Fruit fly (Drosophila melanogaster) whole organism, embryonic: Measurements from ENCODE around the gene CG7377.
A peak's percentile ranks its signal among the peaks of the same experiment; 100 is the strongest.

Experiments
- Awh ChIP-seq: fragments of 200-800 bp; sonication (Bioruptor generic); IDR thresholded peaks from 2 replicates; pipeline ENCODE4, ENCODE4 v1.3.6; 2022; ENCODE audit warnings: missing biosample characterization, missing genetic modification characterization
- B-H1 ChIP-seq: fragments of 200-800 bp; sonication (Bioruptor generic); IDR thresholded peaks from 3 replicates; pipeline ENCODE4 v1.3.6; 2022; ENCODE audit warnings: missing biosample characterization, missing genetic modification characterization
- B-H2 ChIP-seq: fragments of 200-800 bp; sonication (Bioruptor generic); optimal IDR thresholded peaks from 2 replicates; lab custom pipeline; 2018; ENCODE audit warnings: missing biosample characterization, mild to moderate bottlenecking, missing genetic modification characterization
- CG1024 ChIP-seq: fragments of 200-800 bp; sonication (Bioruptor generic); IDR thresholded peaks from 2 replicates; pipeline ENCODE4 v1.3.6; 2022; ENCODE audit warnings: missing biosample characterization, missing genetic modification characterization
- CG10321 ChIP-seq: fragments of 200-800 bp; sonication (Bioruptor generic); IDR thresholded peaks from 2 replicates; pipeline ENCODE4 v1.3.6; 2022; ENCODE audit warnings: missing biosample characterization, missing genetic modification characterization
- CG10366 ChIP-seq: fragments of 200-800 bp; sonication (Bioruptor generic); IDR thresholded peaks from 2 replicates; pipeline ENCODE4 v1.3.6; 2022; ENCODE audit warnings: missing biosample characterization, missing genetic modification characterization
- CG12744 ChIP-seq: fragments of 200-800 bp; sonication (Bioruptor generic); optimal IDR thresholded peaks from 2 replicates; lab custom pipeline; 2016; ENCODE audit warnings: missing biosample characterization, missing genetic modification characterization
- CG15696 ChIP-seq: fragments of 200-800 bp; sonication (Bioruptor generic); optimal IDR thresholded peaks from 2 replicates; lab custom pipeline; 2019; ENCODE audit warnings: missing biosample characterization, mild to moderate bottlenecking, missing genetic modification characterization, moderate library complexity
- CG1792 ChIP-seq: fragments of 200-800 bp; sonication (Bioruptor generic); optimal IDR thresholded peaks from 2 replicates; lab custom pipeline; 2016; ENCODE audit warnings: missing biosample characterization, missing genetic modification characterization
- CG18599 ChIP-seq: fragments of 200-800 bp; sonication (Bioruptor generic); optimal IDR thresholded peaks from 3 replicates; lab custom pipeline; 2017; ENCODE audit warnings: missing biosample characterization, missing genetic modification characterization, mild to moderate bottlenecking, moderate library complexity, missing genetic modification reagents
- CG30431 ChIP-seq: fragments of 200-800 bp; sonication (Bioruptor generic); optimal IDR thresholded peaks from 2 replicates; lab custom pipeline; 2017; ENCODE audit warnings: missing biosample characterization, missing genetic modification characterization
- CG3407 ChIP-seq: fragments of 200-800 bp; sonication (Bioruptor generic); optimal IDR thresholded peaks from 2 replicates; lab custom pipeline; 2018; ENCODE audit warnings: missing biosample characterization, mild to moderate bottlenecking, missing genetic modification characterization
- CG6654 ChIP-seq: fragments of 200-800 bp; sonication (Bioruptor generic); optimal IDR thresholded peaks from 2 replicates; lab custom pipeline; 2017; ENCODE audit warnings: missing biosample characterization, mild to moderate bottlenecking, missing genetic modification characterization
- CG9437 ChIP-seq: fragments of 200-800 bp; sonication (Bioruptor generic); optimal IDR thresholded peaks from 2 replicates; lab custom pipeline; 2018; ENCODE audit warnings: missing biosample characterization, mild to moderate bottlenecking, missing genetic modification characterization
- CTCF ChIP-seq: fragments of 200-800 bp; sonication (Bioruptor generic); optimal IDR thresholded peaks from 2 replicates; lab custom pipeline; 2017; ENCODE audit warnings: missing biosample characterization, mild to moderate bottlenecking, missing genetic modification characterization, moderate library complexity
- D19B ChIP-seq: fragments of 200-800 bp; sonication (Bioruptor generic); optimal IDR thresholded peaks from 2 replicates; lab custom pipeline; 2017; ENCODE audit warnings: missing biosample characterization, mild to moderate bottlenecking, missing genetic modification characterization
- Doc3 ChIP-seq: fragments of 200-800 bp; sonication (Bioruptor generic); IDR thresholded peaks from 3 replicates; pipeline ENCODE4 v1.3.6; 2022; ENCODE audit warnings: missing biosample characterization, missing genetic modification characterization; ENCODE audit not compliant: partially characterized antibody
- Elba2 ChIP-seq: fragments of 200-800 bp; sonication (Bioruptor generic); optimal IDR thresholded peaks from 3 replicates; lab custom pipeline; 2016; ENCODE audit warnings: missing biosample characterization, missing genetic modification characterization
- Hey ChIP-seq: fragments of 200-800 bp; sonication (Bioruptor generic); optimal IDR thresholded peaks from 3 replicates; lab custom pipeline; 2018; ENCODE audit warnings: missing biosample characterization, mild to moderate bottlenecking, missing genetic modification characterization
- Mad ChIP-seq: fragments of 200-800 bp; sonication (Bioruptor generic); optimal IDR thresholded peaks from 2 replicates; lab custom pipeline; 2016; ENCODE audit warnings: missing biosample characterization, missing genetic modification characterization
- Myb ChIP-seq: fragments of 200-800 bp; sonication (Bioruptor generic); optimal IDR thresholded peaks from 2 replicates; lab custom pipeline; 2016; ENCODE audit warnings: missing biosample characterization, missing genetic modification characterization
- NfI ChIP-seq: fragments of 200-800 bp; sonication (Bioruptor generic); optimal IDR thresholded peaks from 3 replicates; lab custom pipeline; 2018; ENCODE audit warnings: missing biosample characterization, mild to moderate bottlenecking, missing genetic modification characterization, moderate library complexity
- Pdp1 ChIP-seq, 2 experiments: fragments of 200-800 bp; sonication (Bioruptor generic); optimal IDR thresholded peaks; 3 replicates each; lab custom pipeline; 2016; ENCODE audit warnings: missing biosample characterization in 2 of 2, missing genetic modification characterization in 2 of 2, mild to moderate bottlenecking in 1 of 2, moderate library complexity in 1 of 2
- Ravus ChIP-seq: fragments of 200-800 bp; sonication (Bioruptor generic); IDR thresholded peaks from 2 replicates; pipeline ENCODE4 v1.3.6; 2022; ENCODE audit warnings: missing biosample characterization, missing genetic modification characterization
- Sry-β ChIP-seq: fragments of 200-800 bp; sonication (Bioruptor generic); optimal IDR thresholded peaks from 2 replicates; lab custom pipeline; 2018; ENCODE audit warnings: missing biosample characterization, mild to moderate bottlenecking, missing genetic modification characterization, moderate library complexity
- Ssrp ChIP-seq: fragments of 200-800 bp; sonication (Bioruptor generic); optimal IDR thresholded peaks from 2 replicates; lab custom pipeline; 2018; ENCODE audit warnings: missing biosample characterization, mild to moderate bottlenecking, missing genetic modification characterization, moderate library complexity
- Vsx1 ChIP-seq: fragments of 200-800 bp; sonication (Bioruptor generic); optimal IDR thresholded peaks from 2 replicates; lab custom pipeline; 2017; ENCODE audit warnings: missing biosample characterization, mild to moderate bottlenecking, missing genetic modification characterization, missing genetic modification reagents
- al ChIP-seq: fragments of 200-800 bp; sonication (Bioruptor generic); IDR thresholded peaks from 2 replicates; pipeline ENCODE4 v1.3.6; 2022; ENCODE audit warnings: missing biosample characterization, missing genetic modification characterization
- amos ChIP-seq: fragments of 200-800 bp; sonication (Bioruptor generic); IDR thresholded peaks from 2 replicates; pipeline ENCODE4 v1.3.6; 2022; ENCODE audit warnings: missing biosample characterization, missing genetic modification characterization; ENCODE audit not compliant: partially characterized antibody
- bigmax ChIP-seq: fragments of 200-800 bp; sonication (Bioruptor generic); optimal IDR thresholded peaks from 2 replicates; lab custom pipeline; 2018; ENCODE audit warnings: missing biosample characterization, mild to moderate bottlenecking, missing genetic modification characterization
- cad ChIP-seq: fragments of >200 bp; optimal IDR thresholded peaks from 2 replicates; lab custom pipeline; 2017; ENCODE audit warnings: missing biosample characterization, missing genetic modification characterization
- cas ChIP-seq: fragments of 200-800 bp; sonication (Bioruptor generic); IDR thresholded peaks from 2 replicates; pipeline ENCODE4 v1.3.6; 2022; ENCODE audit warnings: missing biosample characterization, missing genetic modification characterization
- chn ChIP-seq: fragments of 200-800 bp; sonication (Bioruptor generic); optimal IDR thresholded peaks from 2 replicates; lab custom pipeline; 2016; ENCODE audit warnings: missing biosample characterization, missing genetic modification characterization
- crc ChIP-seq: fragments of 200-800 bp; sonication (Bioruptor generic); optimal IDR thresholded peaks from 2 replicates; lab custom pipeline; 2016; ENCODE audit warnings: missing biosample characterization, missing genetic modification characterization
- dimm ChIP-seq: fragments of 200-800 bp; sonication (Bioruptor generic); IDR thresholded peaks from 2 replicates; pipeline ENCODE4 v1.3.6; 2022; ENCODE audit warnings: missing biosample characterization, missing genetic modification characterization
- disco-r ChIP-seq: fragments of 200-800 bp; sonication (Bioruptor generic); optimal IDR thresholded peaks from 2 replicates; lab custom pipeline; 2016; ENCODE audit warnings: missing biosample characterization, missing genetic modification characterization
- fd3F ChIP-seq: fragments of 200-800 bp; sonication (Bioruptor generic); optimal IDR thresholded peaks from 2 replicates; lab custom pipeline; 2018; ENCODE audit warnings: missing biosample characterization, mild to moderate bottlenecking, missing genetic modification characterization, moderate library complexity
- ftz-f1 ChIP-seq: fragments of 200-800 bp; sonication (Bioruptor generic); optimal IDR thresholded peaks from 2 replicates; lab custom pipeline; 2016; ENCODE audit warnings: missing biosample characterization, missing genetic modification characterization
- her ChIP-seq: fragments of 200-800 bp; sonication (Bioruptor generic); optimal IDR thresholded peaks from 2 replicates; lab custom pipeline; 2016; ENCODE audit warnings: missing biosample characterization, missing genetic modification characterization
- hkb ChIP-seq, 2 experiments: fragments of 200-800 bp in 1 of 2; fragments of >200 bp in 1 of 2; sonication (Bioruptor generic) in 1 of 2; IDR thresholded peaks in 1 of 2; optimal IDR thresholded peaks in 1 of 2; 2 replicates each; pipeline versions ENCODE4 v1.3.6 to Lab custom; 2017 to 2022; ENCODE audit warnings: missing biosample characterization in 1 of 2, missing genetic modification characterization in 1 of 2
- jing ChIP-seq: fragments of 200-800 bp; sonication (Bioruptor generic); optimal IDR thresholded peaks from 2 replicates; lab custom pipeline; 2018; ENCODE audit warnings: missing biosample characterization, mild to moderate bottlenecking, missing genetic modification characterization
- jumu ChIP-seq: fragments of 200-800 bp; sonication (Bioruptor generic); optimal IDR thresholded peaks from 3 replicates; lab custom pipeline; 2016; ENCODE audit warnings: missing biosample characterization, missing genetic modification characterization
- klu ChIP-seq: fragments of 200-800 bp; sonication (Bioruptor generic); IDR thresholded peaks from 2 replicates; pipeline ENCODE4 v1.3.6; 2022; ENCODE audit warnings: missing biosample characterization, missing genetic modification characterization
- kni ChIP-seq: fragments of 200-800 bp; sonication (Bioruptor generic); optimal IDR thresholded peaks from 3 replicates; lab custom pipeline; 2017; ENCODE audit warnings: mild to moderate bottlenecking, missing biosample characterization, missing genetic modification reagents, missing genetic modification characterization
- lmd ChIP-seq: fragments of 200-800 bp; sonication (Bioruptor generic); IDR thresholded peaks from 2 replicates; pipeline ENCODE4 v1.3.6; 2022; ENCODE audit warnings: missing biosample characterization, missing genetic modification characterization
- mld ChIP-seq: fragments of 200-800 bp; sonication (Bioruptor generic); IDR thresholded peaks from 3 replicates; pipeline ENCODE4 v1.3.6; 2022; ENCODE audit warnings: missing biosample characterization, missing genetic modification characterization; ENCODE audit not compliant: partially characterized antibody
- nmo ChIP-seq: fragments of 200-800 bp; sonication (Bioruptor generic); optimal IDR thresholded peaks from 2 replicates; lab custom pipeline; 2018; ENCODE audit warnings: missing biosample characterization, mild to moderate bottlenecking, missing genetic modification characterization, moderate library complexity
- odd ChIP-seq: fragments of 200-800 bp; sonication (Bioruptor generic); optimal IDR thresholded peaks from 2 replicates; lab custom pipeline; 2017; ENCODE audit warnings: missing biosample characterization, mild to moderate bottlenecking, missing genetic modification characterization
- sens ChIP-seq: fragments of 200-800 bp; sonication (Bioruptor generic); peaks from one replicate; lab custom pipeline; 2016; ENCODE audit warnings: missing biosample characterization, missing genetic modification characterization
- trem ChIP-seq: fragments of 200-800 bp; optimal IDR thresholded peaks from 3 replicates; lab custom pipeline; 2019; ENCODE audit warnings: missing biosample characterization, mild to moderate bottlenecking, missing genetic modification characterization, moderate library complexity
- zen ChIP-seq: fragments of 200-800 bp; sonication (Bioruptor generic); optimal IDR thresholded peaks from 3 replicates; lab custom pipeline; 2018; ENCODE audit warnings: missing biosample characterization, mild to moderate bottlenecking, missing genetic modification characterization, moderate library complexity
- zen2 ChIP-seq: fragments of 200-800 bp; sonication (Bioruptor generic); IDR thresholded peaks from 3 replicates; pipeline ENCODE4 v1.3.6; 2022; ENCODE audit warnings: missing biosample characterization, missing genetic modification characterization; ENCODE audit not compliant: partially characterized antibody

Gene CG7377

dm6 chr3L:11630684-11631083 lies 41.2 kb downstream of the CG7377 start (continued):
- TF ChIP-seq D19B (GFP tag; lab: Kevin White, UChicago) (no peak), dimm (GFP tag; lab: Robert Waterston, UW) (no peak), lmd (GFP tag; lab: Robert Waterston, UW) (no peak), chn (GFP tag; lab: Kevin White, UChicago) (no peak), CG12744 (GFP tag; lab: Kevin White, UChicago) (no peak), Vsx1 (GFP tag; lab: Kevin White, UChicago) (no peak), Ravus (GFP tag; lab: Robert Waterston, UW) (no peak), al (GFP tag; lab: Robert Waterston, UW) (no peak), trem (tag; lab: Kevin White, UChicago) (no peak), nmo (GFP tag; lab: Kevin White, UChicago) (no peak), amos (GFP tag; lab: Robert Waterston, UW) (no peak), Myb (GFP tag; lab: Kevin White, UChicago) (peak; percentile 96), Awh (GFP tag; lab: Robert Waterston, UW) (no peak), crc (no peak), ftz-f1 (GFP tag; lab: Kevin White, UChicago) (no peak), jumu (GFP tag; lab: Kevin White, UChicago) (no peak), klu (GFP tag; lab: Robert Waterston, UW) (no peak), Pdp1 (GFP tag; optimal IDR thresholded peaks at IDR 0.05; lab: Kevin White, UChicago) (peak in 1 of 2 experiments; percentile 64), disco-r (no peak), CG3407 (GFP tag; lab: Kevin White, UChicago) (no peak), CG10321 (no peak), bigmax (no peak), fd3F (no peak), B-H1 (GFP tag; lab: Robert Waterston, UW) (no peak), Doc3 (0 out of 3 replicates have a peak, but pooled peaks have one; percentile 36), her (GFP tag; lab: Kevin White, UChicago) (peak; percentile 16), cad (GFP tag; lab: Kevin White, UChicago) (no peak), Mad (GFP tag; lab: Kevin White, UChicago) (no peak), NfI (no peak), CTCF (no peak), zen2 (GFP tag; lab: Robert Waterston, UW) (no peak), Elba2 (GFP tag; lab: Kevin White, UChicago) (no peak), CG18599 (GFP tag; lab: Kevin White, UChicago) (no peak), Sry-β (GFP tag; lab: Kevin White, UChicago) (no peak), cas (no peak), CG1024 (no peak), B-H2 (GFP tag; lab: Kevin White, UChicago) (no peak), Ssrp (tag; lab: Kevin White, UChicago) (no peak), CG6654 (no peak), CG1792 (GFP tag; lab: Kevin White, UChicago) (no peak), mld (no peak), kni (GFP tag; lab: Kevin White, UChicago) (no peak), CG15696 (no peak), CG10366 (GFP tag; lab: Robert Waterston, UW) (no peak), CG30431 (GFP tag; lab: Kevin White, UChicago) (no peak), hkb (optimal IDR thresholded peaks at IDR 0.05; lab: Kevin White, UChicago) (no peak), hkb (GFP tag; IDR thresholded peaks at IDR 0.05; lab: Robert Waterston, UW) (no peak), zen (no peak), jing (GFP tag; lab: Kevin White, UChicago) (no peak), Hey (tag; lab: Kevin White, UChicago) (no peak), CG9437 (GFP tag; lab: Kevin White, UChicago) (no peak), odd (no peak), sens (GFP tag; lab: Kevin White, UChicago) (peak; percentile 32)
